Fruit fly (Drosophila melanogaster) whole organism, adult: ENCODE measurements around the gene M1BP.

Source experiments
- CG11617 ChIP-seq: fragments of 200-800 bp; sonication (Bioruptor generic); optimal IDR thresholded peaks from 2 replicates; lab custom pipeline; 2017; ENCODE audit warnings: mild to moderate bottlenecking, missing biosample characterization, missing genetic modification reagents, missing genetic modification characterization
- CG12768 ChIP-seq: fragments of 200-800 bp; sonication (Bioruptor generic); optimal IDR thresholded peaks from 2 replicates; lab custom pipeline; 2017; ENCODE audit warnings: missing biosample characterization, missing genetic modification characterization, mild to moderate bottlenecking, moderate library complexity, missing genetic modification reagents
- CG14711 ChIP-seq: fragments of 200-800 bp; sonication (Bioruptor generic); optimal IDR thresholded peaks from 2 replicates; lab custom pipeline; 2018; ENCODE audit warnings: missing biosample characterization, mild to moderate bottlenecking, missing genetic modification characterization, moderate library complexity
- CG1620 ChIP-seq: fragments of 200-800 bp; sonication (Bioruptor generic); optimal IDR thresholded peaks from 2 replicates; lab custom pipeline; 2016; ENCODE audit warnings: missing biosample characterization, missing genetic modification characterization
- CG33017 ChIP-seq: fragments of 200-800 bp; sonication (Bioruptor generic); optimal IDR thresholded peaks from 2 replicates; lab custom pipeline; 2018; ENCODE audit warnings: missing biosample characterization, mild to moderate bottlenecking, missing genetic modification characterization, moderate library complexity
- CG5204 ChIP-seq: fragments of 200-800 bp; sonication (Bioruptor generic); optimal IDR thresholded peaks from 2 replicates; lab custom pipeline; 2016; ENCODE audit warnings: missing biosample characterization, missing genetic modification characterization
- CG7045 ChIP-seq: fragments of 200-800 bp; sonication (Bioruptor generic); optimal IDR thresholded peaks from 2 replicates; lab custom pipeline; 2017; ENCODE audit warnings: missing biosample characterization, mild to moderate bottlenecking, missing genetic modification characterization
- CG7101 ChIP-seq: fragments of 200-800 bp; sonication (Bioruptor generic); optimal IDR thresholded peaks from 2 replicates; lab custom pipeline; 2018; ENCODE audit warnings: missing biosample characterization, mild to moderate bottlenecking, missing genetic modification characterization, moderate library complexity
- Clk ChIP-seq: fragments of 200-800 bp; sonication (Bioruptor generic); optimal IDR thresholded peaks from 2 replicates; lab custom pipeline; 2017; ENCODE audit warnings: missing biosample characterization, missing genetic modification characterization
- Crg-1 ChIP-seq: fragments of 200-800 bp; sonication (Bioruptor generic); optimal IDR thresholded peaks from 2 replicates; lab custom pipeline; 2016; ENCODE audit warnings: missing biosample characterization, missing genetic modification characterization
- Hr96 ChIP-seq: fragments of 200-800 bp; sonication (Bioruptor generic); optimal IDR thresholded peaks from 2 replicates; lab custom pipeline; 2016; ENCODE audit warnings: missing biosample characterization, missing genetic modification characterization
- Mnt ChIP-seq: fragments of 200-800 bp; sonication (Bioruptor generic); optimal IDR thresholded peaks from 2 replicates; lab custom pipeline; 2016; ENCODE audit warnings: missing biosample characterization, mild to moderate bottlenecking, missing genetic modification characterization
- bab1 ChIP-seq: fragments of 200-800 bp; sonication (Bioruptor generic); optimal IDR thresholded peaks from 3 replicates; lab custom pipeline; 2019; ENCODE audit warnings: missing biosample characterization, mild to moderate bottlenecking, missing genetic modification characterization, moderate library complexity
- cic ChIP-seq: fragments of 200-800 bp; sonication (Bioruptor generic); optimal IDR thresholded peaks from 2 replicates; lab custom pipeline; 2017; ENCODE audit warnings: missing biosample characterization, mild to moderate bottlenecking, missing genetic modification characterization, moderate library complexity
- cnc ChIP-seq, 2 experiments: fragments of >200 bp; optimal IDR thresholded peaks; 2 replicates each; lab custom pipeline; 2017
- kay ChIP-seq: fragments of 200-800 bp; sonication (Bioruptor generic); peaks from one replicate; lab custom pipeline; 2016; ENCODE audit warnings: missing biosample characterization, missing genetic modification characterization, borderline replicate concordance
- ovo ChIP-seq: fragments of 200-800 bp; sonication (Bioruptor generic); optimal IDR thresholded peaks from 2 replicates; lab custom pipeline; 2016; ENCODE audit warnings: missing biosample characterization, missing genetic modification characterization
- pad ChIP-seq: fragments of 200-800 bp; sonication (Bioruptor generic); optimal IDR thresholded peaks from 3 replicates; lab custom pipeline; 2017; ENCODE audit warnings: missing biosample characterization, missing genetic modification characterization, mild to moderate bottlenecking, moderate library complexity, missing genetic modification reagents
- tj ChIP-seq: fragments of 200-800 bp; sonication (Bioruptor generic); optimal IDR thresholded peaks from 3 replicates; lab custom pipeline; 2017; ENCODE audit warnings: missing biosample characterization, mild to moderate bottlenecking, missing genetic modification characterization, moderate library complexity
- toe ChIP-seq: fragments of 200-800 bp; sonication (Bioruptor generic); optimal IDR thresholded peaks from 2 replicates; lab custom pipeline; 2016; ENCODE audit warnings: missing biosample characterization, missing genetic modification characterization

The M1BP gene

dm6 chr3R:8725179-8725578 is 6.3 kb downstream of the M1BP start, which contains the start of gene ouib:
ouib (plus strand) TSS chr3R:8725479.
- no peak for TF ChIP-seq CG12768 (GFP tag; lab: Kevin White, UChicago)
- TF ChIP-seq kay (GFP tag; lab: Kevin White, UChicago) = peak; percentile 73
- TF ChIP-seq Mnt (GFP tag; lab: Kevin White, UChicago) = no peak

dm6 chr3R:8722962-8723548 is 8.4 kb downstream of the M1BP start, which contains the start of gene nom:
nom (plus strand) TSS chr3R:8723174.
- TF ChIP-seq bab1 (GFP tag; lab: Kevin White, UChicago) (no peak), tj (GFP tag; lab: Kevin White, UChicago) (peak; percentile 58)

- TF ChIP-seq toe (GFP tag; lab: Kevin White, UChicago) (no peak), CG14711 (tag; lab: Kevin White, UChicago) (no peak), CG33017 (tag; lab: Kevin White, UChicago) (no peak), Hr96 (no peak), kay (GFP tag; lab: Kevin White, UChicago) (peak; percentile 47), CG5204 (GFP tag; lab: Kevin White, UChicago) (no peak), CG7045 (GFP tag; lab: Kevin White, UChicago) (no peak), CG7101 (tag; lab: Kevin White, UChicago) (no peak)
Observed at dm6 chr3R:8721071-8721470, 10.4 kb downstream of the M1BP start, which contains the start of gene CG8136. CG8136 (plus strand) TSS chr3R:8721371.

dm6 chr3R:8718898-8719297 is 12.6 kb downstream of the M1BP start, which contains the start of gene CG11760:
CG11760 (plus strand) TSS chr3R:8719198.
- no peak for TF ChIP-seq bab1 (GFP tag; lab: Kevin White, UChicago)
- no peak for TF ChIP-seq Clk
- TF ChIP-seq toe (GFP tag; lab: Kevin White, UChicago) = no peak
- TF ChIP-seq CG14711 (tag; lab: Kevin White, UChicago) = no peak
- no peak for TF ChIP-seq cic (GFP tag; lab: Kevin White, UChicago)
- no peak for TF ChIP-seq CG11617 (GFP tag; lab: Kevin White, UChicago)
- no peak for TF ChIP-seq ovo (GFP tag; lab: Kevin White, UChicago)
- no peak for TF ChIP-seq cnc (optimal IDR thresholded peaks at IDR 0.05; lab: Kevin White, UChicago)
- no peak for TF ChIP-seq CG7101 (tag; lab: Kevin White, UChicago)
- TF ChIP-seq Hr96 = no peak
- no peak for TF ChIP-seq CG1620
- no peak for TF ChIP-seq CG5204 (GFP tag; lab: Kevin White, UChicago)

- TF ChIP-seq toe (GFP tag; lab: Kevin White, UChicago) (peak; percentile 46), cnc (optimal IDR thresholded peaks at IDR 0.05; lab: Kevin White, UChicago) (no peak), Hr96 (peak; percentile 25), kay (GFP tag; lab: Kevin White, UChicago) (peak; percentile 4), CG11617 (GFP tag; lab: Kevin White, UChicago) (no peak)
Observed at dm6 chr3R:8718356-8718755, 13.1 kb downstream of the M1BP start, which contains the start of gene Cks85A. Cks85A (minus strand) TSS chr3R:8718456.

dm6 chr3R:8716551-8716879 is 15.0 kb downstream of the M1BP start:
- TF ChIP-seq pad = no peak
- no peak for TF ChIP-seq CG11617 (GFP tag; lab: Kevin White, UChicago)
- TF ChIP-seq bab1 (GFP tag; lab: Kevin White, UChicago) = peak; percentile 12

dm6 chr3R:8715851-8716550 is 15.5 kb downstream of the M1BP start, which contains the start of gene TMEM216:
TMEM216 (plus strand) TSS chr3R:8716243.
- TF ChIP-seq Hr96 = no peak
- no peak for TF ChIP-seq Clk
- peak; percentile 63 for TF ChIP-seq pad
- TF ChIP-seq CG7045 (GFP tag; lab: Kevin White, UChicago) = no peak
- TF ChIP-seq CG5204 (GFP tag; lab: Kevin White, UChicago) = no peak
- TF ChIP-seq CG7101 (tag; lab: Kevin White, UChicago) = no peak
- TF ChIP-seq tj (GFP tag; lab: Kevin White, UChicago) = no peak
- TF ChIP-seq Mnt (GFP tag; lab: Kevin White, UChicago) = peak; percentile 95
- TF ChIP-seq Crg-1 (GFP tag; lab: Kevin White, UChicago) = no peak
- no peak for TF ChIP-seq cic (GFP tag; lab: Kevin White, UChicago)
- TF ChIP-seq bab1 (GFP tag; lab: Kevin White, UChicago) = no peak
- TF ChIP-seq CG14711 (tag; lab: Kevin White, UChicago) = peak; percentile 85
- no peak for TF ChIP-seq toe (GFP tag; lab: Kevin White, UChicago)
- TF ChIP-seq ovo (GFP tag; lab: Kevin White, UChicago) = peak; percentile 97
- TF ChIP-seq cnc (optimal IDR thresholded peaks at IDR 0.05; lab: Kevin White, UChicago) = no peak
- TF ChIP-seq CG33017 (tag; lab: Kevin White, UChicago) = peak; percentile 34
- TF ChIP-seq CG12768 (GFP tag; lab: Kevin White, UChicago) = no peak
- TF ChIP-seq kay (GFP tag; lab: Kevin White, UChicago) = no peak
- no peak for TF ChIP-seq CG11617 (GFP tag; lab: Kevin White, UChicago)
- TF ChIP-seq CG1620 = no peak
